Worm (Caenorhabditis elegans) whole organism, late embryonic: ENCODE measurements around the gene Y39G8B.9.
A peak's percentile ranks its signal among the peaks of the same experiment; 100 is the strongest.

Experiments used
- C08G9.2 ChIP-seq: sonication (generic microtip); optimal IDR thresholded peaks from 2 replicates; lab custom pipeline; 2016; ENCODE audit warnings: mild to moderate bottlenecking, missing genetic modification characterization, moderate library complexity, missing compliant biosample characterization
- C38D4.7 ChIP-seq: fragments of 200-800 bp; sonication (Bioruptor generic); optimal IDR thresholded peaks from 2 replicates; lab custom pipeline; 2018; ENCODE audit warnings: mild to moderate bottlenecking, missing genetic modification characterization, moderate library complexity, missing compliant biosample characterization
- K09A11.1 ChIP-seq: sonication (generic microtip); optimal IDR thresholded peaks from 2 replicates; lab custom pipeline; 2017; ENCODE audit warnings: antibody characterized with exemption, mild to moderate bottlenecking, missing genetic modification characterization, missing compliant biosample characterization; ENCODE audit not compliant: insufficient read depth
- T23F11.4 ChIP-seq: fragments of 200-800 bp; sonication (Bioruptor generic); optimal IDR thresholded peaks from 2 replicates; lab custom pipeline; 2018; ENCODE audit warnings: mild to moderate bottlenecking, missing genetic modification characterization, missing compliant biosample characterization
- ama-1 ChIP-seq: fragments of 150-350 bp; optimal IDR thresholded peaks from 2 replicates; lab custom pipeline; 2014
- ceh-14 ChIP-seq: sonication (generic microtip); optimal IDR thresholded peaks from 2 replicates; lab custom pipeline; 2016; ENCODE audit warnings: missing genotype, missing genetic modification characterization, missing compliant biosample characterization
- ceh-18 ChIP-seq: sonication (generic microtip); optimal IDR thresholded peaks from 2 replicates; lab custom pipeline; 2016; ENCODE audit warnings: missing genetic modification characterization, missing compliant biosample characterization
- ceh-19 ChIP-seq: fragments of 200-800 bp; sonication (Bioruptor generic); optimal IDR thresholded peaks from 2 replicates; lab custom pipeline; 2018; ENCODE audit warnings: mild to moderate bottlenecking, missing genetic modification characterization, missing compliant biosample characterization
- ceh-2 ChIP-seq: sonication (generic microtip); optimal IDR thresholded peaks from 2 replicates; lab custom pipeline; 2016; ENCODE audit warnings: missing genotype, missing genetic modification characterization, missing compliant biosample characterization
- ceh-22 ChIP-seq: sonication (generic microtip); optimal IDR thresholded peaks from 2 replicates; lab custom pipeline; 2017; ENCODE audit warnings: missing biosample characterization, missing genetic modification characterization
- ceh-31 ChIP-seq: sonication (generic microtip); optimal IDR thresholded peaks from 2 replicates; lab custom pipeline; 2016; ENCODE audit warnings: missing genetic modification characterization, missing compliant biosample characterization
- ceh-45 ChIP-seq: fragments of 200-800 bp; sonication (Bioruptor generic); IDR thresholded peaks from 2 replicates; pipeline ENCODE4 v1.3.6; 2022; ENCODE audit warnings: missing genetic modification reagents, missing genetic modification characterization, missing compliant biosample characterization
- ceh-48 ChIP-seq: sonication (generic microtip); optimal IDR thresholded peaks from 2 replicates; lab custom pipeline; 2016; ENCODE audit warnings: missing genetic modification characterization, inconsistent platforms, missing compliant biosample characterization
- ceh-6 ChIP-seq: fragments of 200-800 bp; sonication (Bioruptor generic); optimal IDR thresholded peaks from 2 replicates; lab custom pipeline; 2018; ENCODE audit warnings: mild to moderate bottlenecking, missing genetic modification characterization, missing compliant biosample characterization
- elt-4 ChIP-seq: sonication (generic microtip); optimal IDR thresholded peaks from 2 replicates; lab custom pipeline; 2016; ENCODE audit warnings: missing genetic modification characterization, missing compliant biosample characterization
- ets-4 ChIP-seq: sonication (generic microtip); optimal IDR thresholded peaks from 2 replicates; lab custom pipeline; 2016; ENCODE audit warnings: missing genetic modification characterization, missing compliant biosample characterization
- eyg-1 ChIP-seq: sonication (generic microtip); optimal IDR thresholded peaks from 2 replicates; lab custom pipeline; 2016; ENCODE audit warnings: missing genotype, missing genetic modification characterization, missing compliant biosample characterization
- fkh-10 ChIP-seq: fragments of 150-350 bp; optimal IDR thresholded peaks from 2 replicates; lab custom pipeline; 2014; ENCODE audit warnings: missing biosample characterization, missing genetic modification reagents, missing genetic modification characterization
- gmeb-2 ChIP-seq: sonication (generic microtip); optimal IDR thresholded peaks from 2 replicates; lab custom pipeline; 2016; ENCODE audit warnings: missing genetic modification characterization, inconsistent platforms, missing compliant biosample characterization
- hlh-13 ChIP-seq: fragments of 200-800 bp; sonication (Bioruptor generic); optimal IDR thresholded peaks from 2 replicates; lab custom pipeline; 2018; ENCODE audit warnings: mild to moderate bottlenecking, missing genetic modification characterization, missing compliant biosample characterization
- hlh-15 ChIP-seq: sonication (generic microtip); optimal IDR thresholded peaks from 2 replicates; lab custom pipeline; 2016; ENCODE audit warnings: missing genetic modification characterization, missing compliant biosample characterization
- lim-6 ChIP-seq: sonication (generic microtip); optimal IDR thresholded peaks from 2 replicates; lab custom pipeline; 2016; ENCODE audit warnings: missing genetic modification characterization, missing compliant biosample characterization
- lin-11 ChIP-seq: fragments of 200-800 bp; sonication (Bioruptor generic); optimal IDR thresholded peaks from 2 replicates; lab custom pipeline; 2018; ENCODE audit warnings: mild to moderate bottlenecking, missing genetic modification characterization, missing compliant biosample characterization
- mec-3 ChIP-seq: sonication (generic microtip); optimal IDR thresholded peaks from 2 replicates; lab custom pipeline; 2016; ENCODE audit warnings: borderline replicate concordance, missing genetic modification characterization, missing compliant biosample characterization
- nhr-232 ChIP-seq: sonication (generic microtip); optimal IDR thresholded peaks from 2 replicates; lab custom pipeline; 2016; ENCODE audit warnings: missing genetic modification characterization, missing compliant biosample characterization
- npax-4 ChIP-seq: sonication (generic microtip); optimal IDR thresholded peaks from 2 replicates; lab custom pipeline; 2016; ENCODE audit warnings: missing genetic modification characterization, missing compliant biosample characterization
- odd-2 ChIP-seq: sonication (generic microtip); optimal IDR thresholded peaks from 2 replicates; lab custom pipeline; 2017; ENCODE audit warnings: antibody characterized with exemption, mild to moderate bottlenecking, missing genetic modification characterization, missing compliant biosample characterization
- pqm-1 ChIP-seq: sonication (generic microtip); optimal IDR thresholded peaks from 2 replicates; lab custom pipeline; 2016; ENCODE audit warnings: missing genetic modification characterization, missing compliant biosample characterization
- pros-1 ChIP-seq: fragments of 150-350 bp; optimal IDR thresholded peaks from 2 replicates; lab custom pipeline; 2014; ENCODE audit warnings: missing biosample characterization, missing genetic modification reagents, missing genetic modification characterization
- ref-2 ChIP-seq: sonication (generic microtip); optimal IDR thresholded peaks from 2 replicates; lab custom pipeline; 2016; ENCODE audit warnings: missing genetic modification characterization, missing compliant biosample characterization
- sox-2 ChIP-seq: fragments of 200-800 bp; sonication (Bioruptor generic); IDR thresholded peaks from 2 replicates; pipeline ENCODE4 v1.3.6; 2022; ENCODE audit warnings: missing genetic modification reagents, missing genetic modification characterization, missing compliant biosample characterization
- sox-4 ChIP-seq: sonication (generic microtip); optimal IDR thresholded peaks from 2 replicates; lab custom pipeline; 2017; ENCODE audit warnings: mild to moderate bottlenecking, missing genetic modification characterization, inconsistent platforms, missing compliant biosample characterization
- unc-42 ChIP-seq: sonication (generic microtip); optimal IDR thresholded peaks from 2 replicates; lab custom pipeline; 2016; ENCODE audit warnings: missing genotype, missing genetic modification characterization, missing compliant biosample characterization
- unc-55 ChIP-seq: sonication (generic microtip); optimal IDR thresholded peaks from 2 replicates; lab custom pipeline; 2017; ENCODE audit warnings: missing biosample characterization, missing genetic modification reagents, missing genetic modification characterization
- unc-86 ChIP-seq: sonication (generic microtip); optimal IDR thresholded peaks from 2 replicates; lab custom pipeline; 2016; ENCODE audit warnings: missing genetic modification characterization, missing compliant biosample characterization
- zip-5 ChIP-seq: sonication (generic microtip); optimal IDR thresholded peaks from 2 replicates; lab custom pipeline; 2016; ENCODE audit warnings: missing genetic modification characterization, missing compliant biosample characterization

Gene Y39G8B.9

ce11 chrII:14003821-14004430 lies 22.8 kb downstream of the Y39G8B.9 start:
- TF ChIP-seq pros-1 (tag; lab: Kevin White, UChicago) (no peak), ref-2 (tag; lab: Kevin White, UChicago) (no peak), ceh-45 (no peak), sox-2 (GFP tag; lab: Robert Waterston, UW) (no peak), zip-5 (tag; lab: Kevin White, UChicago) (no peak), fkh-10 (GFP tag; lab: Kevin White, UChicago) (no peak), ceh-22 (no peak), hlh-15 (tag; lab: Kevin White, UChicago) (no peak), ceh-14 (tag; lab: Kevin White, UChicago) (no peak), C08G9.2 (tag; lab: Kevin White, UChicago) (no peak), npax-4 (tag; lab: Kevin White, UChicago) (no peak), lin-11 (tag; lab: Kevin White, UChicago) (no peak), eyg-1 (tag; lab: Kevin White, UChicago) (no peak), ceh-48 (tag; lab: Kevin White, UChicago) (no peak), ceh-2 (tag; lab: Kevin White, UChicago) (no peak), unc-42 (tag; lab: Kevin White, UChicago) (no peak), elt-4 (no peak), T23F11.4 (GFP tag; lab: Kevin White, UChicago) (no peak), mec-3 (tag; lab: Kevin White, UChicago) (no peak)

- TF ChIP-seq sox-4: no peak
- peak; percentile 21 for TF ChIP-seq ceh-31 (tag; lab: Kevin White, UChicago)
- TF ChIP-seq elt-4: no peak
- TF ChIP-seq ets-4: no peak
- no peak for TF ChIP-seq ceh-19
Observed at ce11 chrII:14004770-14005169, 23.6 kb downstream of the Y39G8B.9 start.

DNA sequence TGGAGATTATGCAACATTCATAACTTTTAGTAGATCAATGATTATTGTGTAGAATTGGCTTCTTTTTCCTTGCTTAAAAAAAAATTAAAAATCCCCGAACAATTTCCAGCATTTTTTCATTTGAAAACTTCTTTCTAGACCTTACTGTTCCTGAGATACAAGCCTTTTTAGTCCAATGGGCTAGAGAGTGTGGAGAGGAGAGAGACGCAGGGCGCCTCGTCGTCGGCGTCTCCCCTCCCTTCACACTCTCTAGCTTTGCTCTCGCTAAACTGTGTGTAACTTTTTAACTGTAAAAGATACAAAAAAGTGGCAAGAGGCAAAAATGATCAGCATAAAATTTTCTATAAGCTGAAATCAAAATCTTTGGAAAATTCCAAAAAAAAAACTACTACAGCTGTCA lies 24.0 kb downstream of the Y39G8B.9 start:
- TF ChIP-seq lim-6 (tag; lab: Kevin White, UChicago) (no peak), pqm-1 (no peak), ama-1 (no peak), ceh-6 (GFP tag; lab: Kevin White, UChicago) (no peak), K09A11.1 (tag; lab: Kevin White, UChicago) (no peak), odd-2 (tag; lab: Kevin White, UChicago) (no peak), gmeb-2 (tag; lab: Kevin White, UChicago) (no peak), ets-4 (no peak), unc-86 (no peak)

ce11 chrII:14006210-14006609 lies 25.0 kb downstream of the Y39G8B.9 start, which contains the start of gene F01D5.6:
Gene F01D5.6 (plus strand): TSS chrII:14006510.
- TF ChIP-seq ceh-2 (tag; lab: Kevin White, UChicago): no peak
- TF ChIP-seq hlh-13: no peak
- TF ChIP-seq nhr-232 (tag; lab: Kevin White, UChicago): no peak
- TF ChIP-seq pros-1 (tag; lab: Kevin White, UChicago): no peak

ce11 chrII:14008359-14008758 lies 27.2 kb downstream of the Y39G8B.9 start, which contains the start of gene F01D5.7:
Gene F01D5.7 (plus strand): TSS chrII:14008659.
- TF ChIP-seq ceh-18 (tag; lab: Kevin White, UChicago) (no peak), lim-6 (tag; lab: Kevin White, UChicago) (no peak), C38D4.7 (GFP tag; lab: Kevin White, UChicago) (no peak), unc-42 (tag; lab: Kevin White, UChicago) (no peak), unc-55 (GFP tag; lab: Kevin White, UChicago) (no peak)
